Fruit fly (Drosophila melanogaster) whole organism, pupa: ENCODE results near the gene CG33509.

ENCODE experiments used
- CG10348 ChIP-seq: fragments of 200-800 bp; sonication (Bioruptor generic); IDR thresholded peaks from 2 replicates; pipeline ENCODE4 v1.3.6; 2022; ENCODE audit warnings: missing biosample characterization, missing genetic modification characterization
- CG12605 ChIP-seq: fragments of 200-800 bp; sonication (Bioruptor generic); IDR thresholded peaks from 2 replicates; pipeline ENCODE4 v1.3.6; 2022; ENCODE audit warnings: missing biosample characterization, missing genetic modification characterization
- CG13204 ChIP-seq: fragments of 200-800 bp; sonication (Bioruptor generic); optimal IDR thresholded peaks from 2 replicates; lab custom pipeline; 2018; ENCODE audit warnings: missing biosample characterization, mild to moderate bottlenecking, missing genetic modification characterization, moderate library complexity
- CG14655 ChIP-seq: fragments of 200-800 bp; sonication (Bioruptor generic); optimal IDR thresholded peaks from 3 replicates; lab custom pipeline; 2017; ENCODE audit warnings: mild to moderate bottlenecking, missing biosample characterization, missing genetic modification reagents, missing genetic modification characterization
- CG15710 ChIP-seq: fragments of 200-800 bp; sonication (Bioruptor generic); optimal IDR thresholded peaks from 2 replicates; lab custom pipeline; 2018; ENCODE audit warnings: missing biosample characterization, mild to moderate bottlenecking, missing genetic modification characterization, moderate library complexity
- CG17806 ChIP-seq: fragments of 200-800 bp; sonication (Bioruptor generic); optimal IDR thresholded peaks from 2 replicates; lab custom pipeline; 2018; ENCODE audit warnings: missing biosample characterization, mild to moderate bottlenecking, missing genetic modification characterization, moderate library complexity
- CG32121 ChIP-seq: fragments of 200-800 bp; sonication (Bioruptor generic); IDR thresholded peaks from 2 replicates; pipeline ENCODE4 v1.3.6; 2022; ENCODE audit warnings: missing biosample characterization, missing genetic modification characterization
- CG34367 ChIP-seq: fragments of 200-800 bp; sonication (Bioruptor generic); optimal IDR thresholded peaks from 2 replicates; lab custom pipeline; 2018; ENCODE audit warnings: missing biosample characterization, mild to moderate bottlenecking, missing genetic modification characterization
- CG4496 ChIP-seq: fragments of 200-800 bp; sonication (Bioruptor generic); IDR thresholded peaks from 3 replicates; pipeline ENCODE4 v1.3.6; 2022; ENCODE audit warnings: missing biosample characterization, missing genetic modification characterization
- CG8159 ChIP-seq: fragments of 200-800 bp; sonication (Bioruptor generic); optimal IDR thresholded peaks from 3 replicates; lab custom pipeline; 2018; ENCODE audit warnings: missing biosample characterization, mild to moderate bottlenecking, missing genetic modification characterization, moderate library complexity
- CG8301 ChIP-seq: fragments of 200-800 bp; sonication (Bioruptor generic); optimal IDR thresholded peaks from 2 replicates; lab custom pipeline; 2018; ENCODE audit warnings: missing biosample characterization, mild to moderate bottlenecking, missing genetic modification characterization
- CG9948 ChIP-seq: fragments of 200-800 bp; sonication (Bioruptor generic); optimal IDR thresholded peaks from 2 replicates; lab custom pipeline; 2018; ENCODE audit warnings: missing biosample characterization, mild to moderate bottlenecking, missing genetic modification characterization, moderate library complexity
- D1 ChIP-seq: fragments of 200-800 bp; sonication (Bioruptor generic); optimal IDR thresholded peaks from 2 replicates; lab custom pipeline; 2018; ENCODE audit warnings: missing biosample characterization, mild to moderate bottlenecking, missing genetic modification characterization, moderate library complexity
- EcR ChIP-seq: fragments of 200-800 bp; sonication (Bioruptor generic); optimal IDR thresholded peaks from 3 replicates; lab custom pipeline; 2019; ENCODE audit warnings: missing biosample characterization, missing genetic modification characterization, mild to moderate bottlenecking, moderate library complexity, missing genetic modification reagents
- Ets98B ChIP-seq: fragments of 200-800 bp; sonication (Bioruptor generic); IDR thresholded peaks from 2 replicates; pipeline ENCODE4 v1.3.6; 2022; ENCODE audit warnings: missing biosample characterization, missing genetic modification characterization
- Pif1A ChIP-seq: fragments of 200-800 bp; sonication (Bioruptor generic); optimal IDR thresholded peaks from 3 replicates; lab custom pipeline; 2016; ENCODE audit warnings: missing biosample characterization, missing genetic modification characterization
- Pif1B ChIP-seq: fragments of 200-800 bp; sonication (Bioruptor generic); optimal IDR thresholded peaks from 3 replicates; lab custom pipeline; 2016; ENCODE audit warnings: missing biosample characterization, missing genetic modification characterization
- Snoo ChIP-seq: fragments of 200-800 bp; sonication (Bioruptor generic); optimal IDR thresholded peaks from 3 replicates; lab custom pipeline; 2017; ENCODE audit warnings: missing biosample characterization, mild to moderate bottlenecking, missing genetic modification characterization, inconsistent platforms
- fd96Ca ChIP-seq: fragments of 200-800 bp; sonication (Bioruptor generic); IDR thresholded peaks from 3 replicates; pipeline ENCODE4 v1.3.6; 2022; ENCODE audit warnings: missing biosample characterization, missing genetic modification characterization
- gl ChIP-seq: fragments of 200-800 bp; sonication (Bioruptor generic); optimal IDR thresholded peaks from 2 replicates; lab custom pipeline; 2018; ENCODE audit warnings: missing biosample characterization, mild to moderate bottlenecking, missing genetic modification characterization
- rn ChIP-seq: fragments of 200-800 bp; sonication (Bioruptor generic); IDR thresholded peaks from 2 replicates; pipeline ENCODE4 v1.3.6; 2022; ENCODE audit warnings: missing biosample characterization, missing genetic modification characterization

The CG33509 gene

dm6 chr2L:21086406-21086805 is at the start of gene CG33509:
Gene CG33509, minus strand, starts transcription at chr2L:21086506.
- TF ChIP-seq fd96Ca (GFP tag; lab: Robert Waterston, UW) (no peak), CG12605 (no peak), CG34367 (no peak), CG32121 (GFP tag; lab: Robert Waterston, UW) (no peak), Pif1B (GFP tag; lab: Kevin White, UChicago) (no peak), CG4496 (no peak), CG9948 (tag; lab: Kevin White, UChicago) (no peak), CG10348 (GFP tag; lab: Robert Waterston, UW) (no peak), Ets98B (GFP tag; lab: Robert Waterston, UW) (no peak), D1 (no peak), CG15710 (tag; lab: Kevin White, UChicago) (no peak), CG17806 (tag; lab: Kevin White, UChicago) (no peak), CG8301 (tag; lab: Kevin White, UChicago) (no peak), Pif1A (GFP tag; lab: Kevin White, UChicago) (no peak), gl (tag; lab: Kevin White, UChicago) (no peak), EcR (no peak), Snoo (no peak), CG13204 (no peak), CG8159 (tag; lab: Kevin White, UChicago) (no peak)
- TF ChIP-seq, all 21 proteins: peak for 0

- TF ChIP-seq CG17806 (tag; lab: Kevin White, UChicago) = no peak
- no peak for TF ChIP-seq CG14655 (GFP tag; lab: Kevin White, UChicago)
These were observed 49.5 kb upstream of the CG33509 start for dm6 chr2L:21135764-21136163.

- TF ChIP-seq Snoo = no peak
- no peak for TF ChIP-seq fd96Ca (GFP tag; lab: Robert Waterston, UW)
- no peak for TF ChIP-seq CG32121 (GFP tag; lab: Robert Waterston, UW)
- no peak for TF ChIP-seq rn (GFP tag; lab: Robert Waterston, UW)
- no peak for TF ChIP-seq CG14655 (GFP tag; lab: Kevin White, UChicago)
- no peak for TF ChIP-seq CG34367
- TF ChIP-seq CG13204 = no peak
- no peak for TF ChIP-seq CG9948 (tag; lab: Kevin White, UChicago)
- TF ChIP-seq CG15710 (tag; lab: Kevin White, UChicago) = no peak
- TF ChIP-seq Pif1A (GFP tag; lab: Kevin White, UChicago) = no peak
- TF ChIP-seq Pif1B (GFP tag; lab: Kevin White, UChicago) = no peak
- TF ChIP-seq Ets98B (GFP tag; lab: Robert Waterston, UW) = no peak
- TF ChIP-seq CG12605 = no peak
- TF ChIP-seq D1 = no peak
- TF ChIP-seq CG17806 (tag; lab: Kevin White, UChicago) = no peak
- no peak for TF ChIP-seq CG8301 (tag; lab: Kevin White, UChicago)
- TF ChIP-seq CG8159 (tag; lab: Kevin White, UChicago) = no peak
These were observed 29.4 kb upstream of the CG33509 start for dm6 chr2L:21115687-21116086.

- TF ChIP-seq fd96Ca (GFP tag; lab: Robert Waterston, UW) (no peak), CG32121 (GFP tag; lab: Robert Waterston, UW) (no peak), CG8159 (tag; lab: Kevin White, UChicago) (no peak), EcR (no peak), rn (GFP tag; lab: Robert Waterston, UW) (no peak), D1 (no peak)
These were observed 27.2 kb upstream of the CG33509 start for dm6 chr2L:21113546-21113945.

- TF ChIP-seq fd96Ca (GFP tag; lab: Robert Waterston, UW) (no peak), CG8301 (tag; lab: Kevin White, UChicago) (no peak), EcR (no peak), CG17806 (tag; lab: Kevin White, UChicago) (no peak), CG12605 (no peak), D1 (no peak)
These were observed 25.5 kb upstream of the CG33509 start for dm6 chr2L:21111849-21112248.

- TF ChIP-seq EcR (no peak), CG17806 (tag; lab: Kevin White, UChicago) (no peak), CG14655 (GFP tag; lab: Kevin White, UChicago) (no peak), CG13204 (no peak), CG8301 (tag; lab: Kevin White, UChicago) (no peak), CG34367 (no peak), CG8159 (tag; lab: Kevin White, UChicago) (no peak), CG10348 (GFP tag; lab: Robert Waterston, UW) (no peak), gl (tag; lab: Kevin White, UChicago) (no peak), Ets98B (GFP tag; lab: Robert Waterston, UW) (no peak), Pif1B (GFP tag; lab: Kevin White, UChicago) (no peak), fd96Ca (GFP tag; lab: Robert Waterston, UW) (no peak), CG32121 (GFP tag; lab: Robert Waterston, UW) (no peak), D1 (no peak), CG15710 (tag; lab: Kevin White, UChicago) (no peak)
These were observed 23.4 kb upstream of the CG33509 start for dm6 chr2L:21109680-21110079.

- TF ChIP-seq CG10348 (GFP tag; lab: Robert Waterston, UW) (no peak), CG34367 (peak; percentile 18), CG15710 (tag; lab: Kevin White, UChicago) (no peak), fd96Ca (GFP tag; lab: Robert Waterston, UW) (no peak), CG9948 (tag; lab: Kevin White, UChicago) (no peak), Snoo (no peak), Ets98B (GFP tag; lab: Robert Waterston, UW) (no peak), CG4496 (peak; percentile 23; the same call in 1 of the 3 replicates), Pif1B (GFP tag; lab: Kevin White, UChicago) (peak; percentile 28), CG8301 (tag; lab: Kevin White, UChicago) (no peak), CG32121 (GFP tag; lab: Robert Waterston, UW) (no peak), CG13204 (no peak), rn (GFP tag; lab: Robert Waterston, UW) (no peak), CG12605 (no peak), CG8159 (tag; lab: Kevin White, UChicago) (peak; percentile 42), gl (tag; lab: Kevin White, UChicago) (no peak), Pif1A (GFP tag; lab: Kevin White, UChicago) (peak; percentile 22), D1 (peak; percentile 10), EcR (no peak), CG14655 (GFP tag; lab: Kevin White, UChicago) (peak; percentile 61), CG17806 (tag; lab: Kevin White, UChicago) (no peak)
These were observed 22.5 kb upstream of the CG33509 start for dm6 chr2L:21108759-21109282.
